Fruit fly (Drosophila melanogaster) whole organism, prepupa: ENCODE measurements around the gene osk.

ENCODE experiments used
- CG10669 ChIP-seq: fragments of 200-800 bp; sonication (Bioruptor generic); optimal IDR thresholded peaks from 3 replicates; lab custom pipeline; 2018; ENCODE audit warnings: missing biosample characterization, mild to moderate bottlenecking, missing genetic modification characterization, moderate library complexity
- CG16779 ChIP-seq: fragments of 200-800 bp; sonication (Bioruptor generic); optimal IDR thresholded peaks from 3 replicates; lab custom pipeline; 2017; ENCODE audit warnings: missing biosample characterization, mild to moderate bottlenecking, missing genetic modification characterization
- CG8119 ChIP-seq: fragments of 200-800 bp; sonication (Bioruptor generic); IDR thresholded peaks from 3 replicates; pipeline ENCODE4 v1.3.6; 2022; ENCODE audit warnings: missing biosample characterization, missing genetic modification characterization
- CG8319 ChIP-seq: fragments of 200-800 bp; sonication (Bioruptor generic); optimal IDR thresholded peaks from 3 replicates; lab custom pipeline; 2016; ENCODE audit warnings: missing biosample characterization, missing genetic modification characterization
- Eip75B ChIP-seq: fragments of 200-800 bp; sonication (Bioruptor generic); optimal IDR thresholded peaks from 3 replicates; lab custom pipeline; 2016; ENCODE audit warnings: missing biosample characterization, missing genetic modification characterization
- Ets96B ChIP-seq: fragments of 200-800 bp; optimal IDR thresholded peaks from 2 replicates; lab custom pipeline; 2019; ENCODE audit warnings: missing biosample characterization, mild to moderate bottlenecking, missing genetic modification characterization, moderate library complexity
- Lpt ChIP-seq: fragments of 200-800 bp; sonication (Bioruptor generic); optimal IDR thresholded peaks from 3 replicates; lab custom pipeline; 2016; ENCODE audit warnings: missing biosample characterization, missing genetic modification characterization
- Smox ChIP-seq: fragments of 200-800 bp; sonication (Bioruptor generic); optimal IDR thresholded peaks from 3 replicates; lab custom pipeline; 2016; ENCODE audit warnings: missing biosample characterization, missing genetic modification characterization
- acj6 ChIP-seq: fragments of 200-800 bp; sonication (Bioruptor generic); optimal IDR thresholded peaks from 3 replicates; lab custom pipeline; 2016; ENCODE audit warnings: missing biosample characterization, missing genetic modification characterization
- dsx ChIP-seq: fragments of 200-800 bp; optimal IDR thresholded peaks from 3 replicates; lab custom pipeline; 2019; ENCODE audit warnings: missing biosample characterization, mild to moderate bottlenecking, missing genetic modification characterization, moderate library complexity; ENCODE audit not compliant: poor library complexity, severe bottlenecking
- esn ChIP-seq: fragments of 200-800 bp; sonication (Bioruptor generic); optimal IDR thresholded peaks from 2 replicates; lab custom pipeline; 2016; ENCODE audit warnings: missing biosample characterization, mild to moderate bottlenecking, missing genetic modification characterization, moderate library complexity

dm6 chr3R:8891675-8892074, 43.3 kb upstream of the osk start:
- TF ChIP-seq dsx (no peak), Ets96B (tag; lab: Kevin White, UChicago) (no peak), CG8319 (no peak), esn (GFP tag; lab: Kevin White, UChicago) (no peak), CG8119 (GFP tag; lab: Robert Waterston, UW) (no peak), Smox (GFP tag; lab: Kevin White, UChicago) (no peak), CG16779 (tag; lab: Kevin White, UChicago) (no peak), Lpt (GFP tag; lab: Kevin White, UChicago) (no peak), CG10669 (GFP tag; lab: Kevin White, UChicago) (no peak), acj6 (GFP tag; lab: Kevin White, UChicago) (no peak), Eip75B (no peak)
